Fruit fly (Drosophila melanogaster): ENCODE data around the gene Pomp.

DNA sequence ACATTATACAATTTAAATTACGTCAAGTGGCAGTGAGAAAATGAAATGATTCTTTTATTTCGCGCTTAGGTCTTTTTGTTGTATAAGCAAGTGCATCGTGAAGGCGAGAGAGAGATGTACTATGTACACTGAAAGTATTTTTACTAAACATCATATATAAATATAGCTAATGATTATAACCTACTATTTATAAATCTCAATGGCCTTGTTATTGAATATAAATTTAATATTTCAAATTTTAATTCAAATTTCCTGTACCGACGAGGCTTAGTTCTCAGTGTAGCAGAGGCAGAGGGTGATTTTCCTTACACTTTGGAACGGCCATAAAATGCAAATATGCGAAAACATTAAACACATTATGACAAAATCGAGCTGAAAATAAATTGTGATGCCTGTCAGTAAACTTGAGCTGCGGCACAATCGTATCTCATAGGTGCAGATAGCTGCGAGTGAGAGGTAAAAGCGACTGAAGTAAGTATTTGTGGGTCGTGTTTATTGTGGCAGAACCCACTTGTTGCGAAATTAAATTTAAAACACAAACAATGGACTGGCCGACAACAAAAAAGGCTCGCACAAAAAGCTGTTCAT is 25.4 kb upstream of the Pomp start:
- TF ChIP-seq CG8478 (optimal IDR thresholded peaks at IDR 0.05) (no peak), CTCF (optimal IDR thresholded peaks at IDR 0.05) (no peak)

All from S2 (cell line).